4 worm cellular contexts compared by ENCODE assay signal in the genomic region with DNA sequence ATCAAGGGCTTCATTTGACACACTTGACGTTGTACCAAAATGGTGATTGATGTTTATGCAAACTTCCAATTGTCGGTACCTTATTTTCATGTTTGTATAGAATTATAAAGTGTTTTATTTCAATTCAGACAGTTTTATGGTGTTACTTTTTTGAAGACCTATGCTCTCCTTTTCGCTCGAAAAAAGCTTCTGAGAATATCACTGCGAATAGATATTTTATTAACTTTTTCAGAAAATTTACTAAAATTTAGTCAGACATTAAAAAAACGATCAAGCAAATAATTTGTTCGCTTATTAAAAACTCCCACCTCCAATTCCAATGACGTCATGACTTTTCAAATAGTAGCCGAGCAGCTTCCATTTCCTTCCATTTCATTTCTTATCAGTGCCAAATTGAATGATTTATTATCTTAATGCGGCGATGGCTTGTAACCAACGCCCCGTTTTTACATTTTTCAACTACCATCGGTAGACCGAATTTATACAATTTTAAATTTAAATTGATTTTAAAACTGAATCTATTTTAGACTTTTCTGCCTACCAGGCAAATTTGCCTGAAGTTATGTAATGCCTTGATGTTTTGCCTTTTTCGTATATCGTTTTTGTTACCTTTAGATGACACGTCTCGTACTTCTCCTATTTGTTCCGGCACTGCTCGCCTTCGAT.
TF ChIP-seq lines count a peak whose summit lies in the region.

M28.10 (plus strand) TSS at position 616 of the 666 bp plus-strand sequence.

TF ChIP-seq in whole organism, L2 larva, 48 proteins besides CTCF, POLR2A, EP300 and RAD21:
- TF ChIP-seq skn-1 (tag; optimal IDR thresholded peaks at IDR 0.05; lab: Kevin White, UChicago) (no peak), dmd-4 (tag; optimal IDR thresholded peaks at IDR 0.05; lab: Kevin White, UChicago) (no peak), F13H6.1 (tag; optimal IDR thresholded peaks at IDR 0.05; lab: Kevin White, UChicago) (no peak), fos-1 (tag; optimal IDR thresholded peaks at IDR 0.05; lab: Kevin White, UChicago) (peak; percentile 1), sma-3 (GFP tag; optimal IDR thresholded peaks at IDR 0.05; lab: Kevin White, UChicago) (no peak), nhr-6 (tag; optimal IDR thresholded peaks at IDR 0.05; lab: Kevin White, UChicago) (no peak)

TF ChIP-seq in whole organism, L3 larva, 47 proteins besides CTCF, POLR2A, EP300 and RAD21:
- TF ChIP-seq nhr-67 (tag; optimal IDR thresholded peaks at IDR 0.05; lab: Kevin White, UChicago) (no peak), elt-2 (tag; optimal IDR thresholded peaks at IDR 0.05; lab: Kevin White, UChicago) (peak; percentile 58), ceh-82 (tag; optimal IDR thresholded peaks at IDR 0.05; lab: Kevin White, UChicago) (no peak), skn-1 (tag; optimal IDR thresholded peaks at IDR 0.05; lab: Kevin White, UChicago) (no peak), mdl-1 (tag; optimal IDR thresholded peaks at IDR 0.05; lab: Kevin White, UChicago) (no peak), nhr-11 (tag; optimal IDR thresholded peaks at IDR 0.05; lab: Kevin White, UChicago) (no peak), fkh-10 (GFP tag; optimal IDR thresholded peaks at IDR 0.05; lab: Kevin White, UChicago) (no peak), pqm-1 (tag; optimal IDR thresholded peaks at IDR 0.05; lab: Kevin White, UChicago) (peak; percentile 12)

TF ChIP-seq in whole organism, L4 larva, 104 proteins besides CTCF, POLR2A, EP300 and RAD21:
- TF ChIP-seq snpc-1.2 (GFP tag; IDR thresholded peaks at IDR 0.05; lab: Robert Waterston, UW) (no peak), hlh-11 (tag; optimal IDR thresholded peaks at IDR 0.05; lab: Kevin White, UChicago) (peak; percentile 10), sdz-12 (GFP tag; optimal IDR thresholded peaks at IDR 0.05; lab: Kevin White, UChicago) (no peak), pha-4 (GFP tag; IDR thresholded peaks at IDR 0.05; lab: Robert Waterston, UW) (no peak), pha-4 (tag; optimal IDR thresholded peaks at IDR 0.05; lab: Kevin White, UChicago) (no peak), ceh-20 (GFP tag; IDR thresholded peaks at IDR 0.05; lab: Robert Waterston, UW) (no peak), lin-1 (GFP tag; IDR thresholded peaks at IDR 0.05; lab: Robert Waterston, UW) (no peak), hmg-1.1 (GFP tag; IDR thresholded peaks at IDR 0.05; lab: Robert Waterston, UW) (no peak), ces-1 (GFP tag; optimal IDR thresholded peaks at IDR 0.05; lab: Kevin White, UChicago) (no peak), unc-62 (GFP tag; optimal IDR thresholded peaks at IDR 0.05 in 1 of 2; lab: Kevin White, UChicago) (peak in 1 of 2 experiments; percentile 97), unc-62 (tag; optimal IDR thresholded peaks at IDR 0.05; lab: Kevin White, UChicago) (no peak), snpc-4 (tag; optimal IDR thresholded peaks at IDR 0.05; lab: Kevin White, UChicago) (no peak), nhr-42 (GFP tag; IDR thresholded peaks at IDR 0.05; lab: Robert Waterston, UW) (no peak), aha-1 (tag; lab: Kevin White, UChicago) (no peak), nhr-10 (tag; optimal IDR thresholded peaks at IDR 0.05; lab: Kevin White, UChicago) (no peak), pqm-1 (tag; optimal IDR thresholded peaks at IDR 0.05; lab: Kevin White, UChicago) (peak; percentile 15), nhr-237 (tag; optimal IDR thresholded peaks at IDR 0.05; lab: Kevin White, UChicago) (no peak), aly-2 (tag; optimal IDR thresholded peaks at IDR 0.05; lab: Kevin White, UChicago) (no peak), spr-1 (tag; optimal IDR thresholded peaks at IDR 0.05; lab: Kevin White, UChicago) (no peak)
TF ChIP-seq in whole organism, L4 larva: peak in this region for 3.

TF ChIP-seq in whole organism, young adult, 124 proteins besides CTCF, POLR2A, EP300 and RAD21:
- TF ChIP-seq atf-7 (tag; optimal IDR thresholded peaks at IDR 0.05; lab: Kevin White, UChicago) (peak; percentile 24), dox-1 (GFP tag; IDR thresholded peaks at IDR 0.05; lab: Robert Waterston, UW) (no peak), nhr-80 (tag; optimal IDR thresholded peaks at IDR 0.05; lab: Kevin White, UChicago) (peak; percentile 45)
